Worm (Caenorhabditis elegans): ENCODE data around the gene unc-18.

Gene unc-18

ce11 chrX:7681965-7682946, at the start of gene unc-18:
Gene unc-18 (plus strand): TSS chrX:7682896.
- no peak for TF ChIP-seq unc-62 (GFP tag; optimal IDR thresholded peaks at IDR 0.05)

DNA sequence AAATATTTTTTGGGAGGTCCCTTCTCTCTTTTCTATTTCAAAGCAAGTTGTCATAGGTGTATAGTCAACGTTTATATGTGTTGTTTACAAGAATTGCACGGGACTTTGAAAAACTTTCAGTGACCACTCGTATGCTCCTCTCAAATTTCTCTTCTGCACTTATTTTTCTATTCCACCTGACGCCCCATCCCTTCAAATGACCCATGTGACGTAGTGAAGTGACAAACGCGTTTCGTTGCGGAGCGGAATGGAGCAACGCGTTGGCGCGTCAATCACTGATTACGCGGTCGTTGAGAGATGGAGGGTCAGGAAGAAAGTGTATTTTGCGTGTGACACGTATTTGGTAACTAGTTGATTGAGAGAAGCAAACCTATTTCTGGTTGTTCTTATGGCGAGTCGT, 46.7 kb upstream of the unc-18 start:
- no peak for TF ChIP-seq unc-62 (GFP tag; optimal IDR thresholded peaks at IDR 0.05)

DNA sequence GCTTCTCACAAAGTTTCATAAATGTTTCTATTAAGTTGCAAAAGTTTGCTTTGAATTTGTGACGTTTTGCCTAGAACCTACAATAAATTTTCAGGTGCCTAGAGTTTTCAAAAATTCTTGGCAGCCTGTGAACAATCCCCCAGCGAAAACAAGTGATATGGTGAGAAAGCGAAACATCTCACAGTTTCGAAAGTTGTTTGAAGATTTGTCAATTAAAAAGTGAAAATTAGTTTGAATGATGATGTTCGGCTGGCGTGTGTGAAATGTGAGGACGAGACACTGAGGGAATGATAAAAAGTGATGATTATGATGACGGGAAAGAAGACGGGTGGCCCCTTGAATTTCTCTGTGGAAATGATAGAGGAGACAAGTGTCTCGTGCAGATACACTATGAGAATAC, 43.9 kb upstream of the unc-18 start:
- TF ChIP-seq unc-62 (GFP tag; optimal IDR thresholded peaks at IDR 0.05), result no peak

DNA sequence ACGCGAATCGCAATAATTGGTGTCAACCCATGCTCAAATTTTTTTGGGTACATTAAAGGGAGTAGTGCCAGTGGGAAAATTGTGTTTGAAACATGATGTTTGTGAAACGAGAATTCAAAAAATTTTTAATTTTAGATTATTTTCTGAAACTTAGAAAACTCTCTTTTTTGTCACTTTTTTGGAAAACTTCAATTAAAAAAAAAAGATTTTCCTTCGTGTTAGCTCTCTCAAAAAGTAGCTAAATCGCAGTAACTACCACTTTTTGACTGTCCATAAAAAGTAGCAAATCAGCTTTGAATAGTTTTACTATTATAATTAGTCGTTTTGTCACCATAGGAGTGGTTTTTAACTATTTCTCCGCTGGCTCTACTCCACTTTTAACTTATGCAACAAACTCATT, 42.3 kb upstream of the unc-18 start:
- TF ChIP-seq unc-62 (GFP tag; optimal IDR thresholded peaks at IDR 0.05), result no peak

DNA sequence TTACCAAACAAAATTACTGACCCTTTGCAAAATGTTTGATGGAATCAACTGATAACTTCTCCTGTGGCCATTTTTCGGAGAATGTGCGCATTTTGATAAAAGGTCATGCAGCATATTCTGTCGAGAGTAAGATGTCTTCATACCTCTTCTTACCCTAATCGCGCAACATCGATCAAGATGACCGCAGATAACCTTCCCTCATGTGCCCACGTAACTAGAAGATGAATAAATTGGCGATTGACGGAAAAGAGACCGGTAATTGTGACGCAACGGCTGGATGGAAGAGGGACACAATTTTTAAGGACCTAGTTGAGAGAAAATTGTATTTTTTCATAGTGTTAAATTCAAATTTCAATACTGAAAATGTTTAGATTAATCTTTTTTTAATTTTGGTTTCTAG, 41.9 kb upstream of the unc-18 start:
- TF ChIP-seq unc-62 (GFP tag; optimal IDR thresholded peaks at IDR 0.05), result no peak

ce11 chrX:7645313-7645712, 37.4 kb upstream of the unc-18 start, which contains the start of gene F26A10.2:
Gene F26A10.2 (minus strand): TSS chrX:7645413.
- no peak for TF ChIP-seq unc-62 (GFP tag; optimal IDR thresholded peaks at IDR 0.05)

DNA sequence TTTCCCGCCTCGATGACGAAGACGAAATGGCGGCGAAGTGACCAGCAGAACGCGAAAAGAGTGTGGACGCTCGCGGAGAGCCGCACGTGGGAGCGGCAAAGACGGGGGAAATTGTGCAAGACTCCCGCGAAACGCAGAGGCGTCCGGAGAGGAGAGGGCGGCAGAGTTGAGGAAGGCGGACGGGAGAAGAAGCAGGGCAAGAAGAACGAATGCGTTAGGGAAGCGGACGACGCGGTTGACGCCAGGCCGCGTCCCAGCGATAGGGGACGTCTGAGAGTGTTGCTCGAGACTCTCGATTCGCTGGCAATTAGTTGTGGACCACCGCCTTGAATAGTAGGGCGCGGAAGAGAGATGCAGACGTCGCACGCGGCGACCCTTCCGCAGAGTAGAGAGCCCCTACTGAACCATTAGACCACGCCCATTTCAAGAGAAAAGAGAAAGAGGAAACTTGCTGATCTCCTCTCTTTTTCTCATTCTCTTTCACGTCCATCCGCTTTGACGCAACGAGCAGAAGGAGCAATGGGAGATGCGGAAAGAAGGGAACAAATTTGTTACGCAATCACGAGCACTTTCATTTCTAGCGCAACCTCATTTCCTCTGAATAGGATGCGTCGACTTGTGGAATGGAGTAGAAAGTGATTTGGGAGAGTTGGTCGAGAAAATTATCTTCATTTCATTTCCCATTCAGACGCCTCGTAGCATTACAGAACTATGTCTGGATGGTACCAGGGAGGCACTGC, 31.3 kb upstream of the unc-18 start:
- TF ChIP-seq unc-62 (GFP tag; optimal IDR thresholded peaks at IDR 0.05), result no peak

- no peak for TF ChIP-seq unc-62 (GFP tag; optimal IDR thresholded peaks at IDR 0.05)
These were observed 30.4 kb upstream of the unc-18 start for ce11 chrX:7652308-7652707.

DNA sequence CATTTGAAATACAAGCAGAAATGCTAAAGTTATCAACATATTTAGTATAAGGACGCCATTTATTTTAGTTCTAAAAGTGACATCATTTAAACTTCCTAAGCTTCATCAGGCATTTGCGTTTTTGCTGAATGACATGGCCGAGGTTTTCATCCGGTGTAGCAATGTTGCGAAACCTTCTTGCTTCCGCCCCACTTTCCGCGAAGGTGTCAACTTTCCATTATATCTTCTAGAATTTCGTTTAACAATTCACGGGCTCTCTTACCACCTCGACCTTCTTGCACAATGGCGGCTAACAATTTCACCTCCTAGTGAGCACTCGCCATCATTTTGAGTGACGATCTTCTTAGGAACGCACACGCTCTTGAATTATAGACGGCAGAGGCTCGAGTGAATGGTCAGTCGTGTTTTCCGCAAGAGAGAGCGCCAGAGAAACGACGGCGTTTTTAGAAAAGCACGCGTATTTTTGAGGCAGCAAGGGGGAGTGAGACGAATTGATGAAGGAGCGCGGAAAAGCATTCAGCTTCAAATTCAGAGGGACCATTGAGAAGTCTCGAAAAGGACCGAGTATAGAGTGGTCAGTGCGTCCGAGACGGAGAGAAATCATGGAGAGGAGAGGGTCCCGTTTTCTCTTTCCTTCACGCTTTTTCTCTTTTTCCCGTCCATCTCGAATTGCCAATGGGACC, 28.8 kb upstream of the unc-18 start:
- TF ChIP-seq unc-62 (GFP tag; optimal IDR thresholded peaks at IDR 0.05), result no peak

- TF ChIP-seq unc-62 (GFP tag; optimal IDR thresholded peaks at IDR 0.05), result no peak
These were observed 27.2 kb upstream of the unc-18 start for ce11 chrX:7655469-7656003.

DNA sequence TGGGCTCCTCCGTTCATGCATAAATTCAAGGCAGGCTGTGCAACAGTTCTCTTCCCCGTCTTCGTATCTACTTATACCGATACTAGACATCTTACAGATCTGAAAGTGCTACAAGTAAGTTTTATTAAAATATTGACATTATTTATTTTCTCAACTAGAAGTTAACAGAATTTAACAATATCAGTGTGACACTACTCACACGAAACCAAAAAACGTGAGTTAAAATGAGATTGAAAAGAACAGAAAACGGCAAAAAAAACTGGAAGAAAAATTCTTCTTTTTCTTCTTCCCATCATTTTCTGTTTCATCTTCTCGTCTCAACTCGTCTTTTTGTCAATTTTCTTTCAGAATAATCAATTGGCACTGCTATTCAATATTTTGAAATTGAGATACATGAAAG, 25.8 kb upstream of the unc-18 start, which contains the start of gene F27D9.12:
TSS of gene F27D9.12 (minus strand) at position 101 of the 400 bp plus-strand sequence.
- TF ChIP-seq unc-62 (GFP tag; optimal IDR thresholded peaks at IDR 0.05), result no peak

- no peak for TF ChIP-seq unc-62 (GFP tag; optimal IDR thresholded peaks at IDR 0.05)
These were observed 22.9 kb upstream of the unc-18 start for ce11 chrX:7659591-7660433.

DNA sequence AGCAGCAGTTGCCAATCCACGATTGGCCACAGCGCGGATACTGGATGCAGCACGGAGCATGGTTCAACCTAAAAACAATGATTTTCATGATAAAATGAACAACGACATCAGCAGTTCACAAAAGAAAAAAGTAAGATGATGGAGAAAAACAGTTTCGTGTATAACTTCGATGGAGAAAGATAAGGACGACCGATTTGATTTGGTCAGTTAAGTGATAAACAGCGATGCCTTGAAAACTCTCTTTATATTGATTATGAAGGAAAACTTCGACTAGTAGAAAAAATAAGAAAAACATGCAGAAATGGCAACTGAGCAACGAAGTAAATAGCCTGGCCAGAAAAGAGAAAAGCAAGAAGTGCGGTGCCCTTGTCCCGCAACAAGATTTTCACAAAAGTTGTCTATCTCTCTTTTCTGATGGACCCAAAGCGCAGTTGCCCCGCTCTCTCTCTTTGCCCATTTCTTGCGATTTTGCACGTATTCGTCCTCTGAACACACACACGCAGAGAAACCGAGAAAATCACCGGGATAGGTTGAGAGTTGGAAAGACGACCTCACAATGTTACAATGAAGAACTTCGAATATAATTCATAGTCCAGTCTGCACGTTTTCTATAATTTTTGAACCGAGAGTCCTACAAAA, 21.7 kb upstream of the unc-18 start, which contains the start of gene pcca-1:
TSS of gene pcca-1 (minus strand) at position 68 of the 639 bp plus-strand sequence.
- TF ChIP-seq unc-62 (GFP tag; optimal IDR thresholded peaks at IDR 0.05), result no peak

- no peak for TF ChIP-seq unc-62 (GFP tag; optimal IDR thresholded peaks at IDR 0.05)
These were observed 21.1 kb upstream of the unc-18 start for ce11 chrX:7661628-7662027.
